Fruit fly (Drosophila melanogaster): ENCODE measurements around the gene CG16890.
A peak's percentile ranks its signal among the peaks of the same experiment; 100 is the strongest.

Gene CG16890

dm6 chr2L:13803032-13803661, 19.0 kb upstream of the CG16890 start, which contains the start of gene CAH1 (continued):
- TF ChIP-seq NfI (GFP tag; optimal IDR thresholded peaks at IDR 0.05) (no peak), vvl (GFP tag; IDR thresholded peaks at IDR 0.05) (peak; percentile 57; the same call in 1 of the 2 replicates), Spps (tag; optimal IDR thresholded peaks at IDR 0.05) (no peak), eyg (GFP tag; optimal IDR thresholded peaks at IDR 0.05) (no peak), inv (GFP tag; IDR thresholded peaks at IDR 0.05; ENCODE audit: partially characterized antibody) (no peak), CG9932 (GFP tag; IDR thresholded peaks at IDR 0.05) (0 out of 2 replicates have a peak, but pooled peaks have one; percentile 43), CG2129 (GFP tag; IDR thresholded peaks at IDR 0.05; ENCODE audit: partially characterized antibody) (no peak), CG8359 (GFP tag; optimal IDR thresholded peaks at IDR 0.05; ENCODE audit: borderline replicate concordance) (no peak), CG6272 (GFP tag; IDR thresholded peaks at IDR 0.05) (no peak), CG34376 (GFP tag; optimal IDR thresholded peaks at IDR 0.05) (no peak), Hr3 (GFP tag; optimal IDR thresholded peaks at IDR 0.05) (no peak), CG32532 (GFP tag; IDR thresholded peaks at IDR 0.05) (peak; percentile 19; the same call in 1 of the 2 replicates), CG15514 (GFP tag; optimal IDR thresholded peaks at IDR 0.05) (peak; percentile 21), Med (GFP tag) (peak; percentile 73), amos (GFP tag; IDR thresholded peaks at IDR 0.05; ENCODE audit: partially characterized antibody) (peak; percentile 19; the same call in 1 of the 2 replicates), crol (GFP tag; IDR thresholded peaks at IDR 0.05) (peak; percentile 92), Gsc (GFP tag; IDR thresholded peaks at IDR 0.05) (no peak), Hr78 (GFP tag; optimal IDR thresholded peaks at IDR 0.05) (peak in 1 of 2 experiments; percentile 96), CG10147 (GFP tag; optimal IDR thresholded peaks at IDR 0.05) (no peak), CG2875 (GFP tag; optimal IDR thresholded peaks at IDR 0.05) (no peak), TFAM (GFP tag; optimal IDR thresholded peaks at IDR 0.05) (no peak), D19B (GFP tag; optimal IDR thresholded peaks at IDR 0.05) (no peak), HLH4C (GFP tag; IDR thresholded peaks at IDR 0.05; ENCODE audit: partially characterized antibody) (no peak), Deaf1 (tag; optimal IDR thresholded peaks at IDR 0.05) (no peak), ase (GFP tag; IDR thresholded peaks at IDR 0.05) (no peak), bigmax (GFP tag; optimal IDR thresholded peaks at IDR 0.05) (no peak), rib (GFP tag; IDR thresholded peaks at IDR 0.05) (peak; percentile 54; the same call in 1 of the 2 replicates), odd (GFP tag; optimal IDR thresholded peaks at IDR 0.05) (no peak), CG6791 (GFP tag; IDR thresholded peaks at IDR 0.05; ENCODE audit: partially characterized antibody) (no peak), pan (optimal IDR thresholded peaks at IDR 0.05) (no peak), pan (GFP tag; optimal IDR thresholded peaks at IDR 0.05 in 1 of 2, IDR thresholded peaks at IDR 0.05 in 1 of 2) (peak in 1 of 2 experiments; percentile 40), CG12942 (GFP tag; optimal IDR thresholded peaks at IDR 0.05) (no peak), Ets65A (GFP tag) (peak; percentile 22), danr (GFP tag; IDR thresholded peaks at IDR 0.05) (no peak), CG12744 (GFP tag; optimal IDR thresholded peaks at IDR 0.05) (no peak), CG33213 (GFP tag; optimal IDR thresholded peaks at IDR 0.05) (no peak), CG12769 (tag; optimal IDR thresholded peaks at IDR 0.05) (peak; percentile 83), sens (GFP tag) (peak; percentile 47), wek (GFP tag; optimal IDR thresholded peaks at IDR 0.05) (no peak), cato (GFP tag; optimal IDR thresholded peaks at IDR 0.05; ENCODE audit: borderline replicate concordance) (no peak), org-1 (GFP tag; optimal IDR thresholded peaks at IDR 0.05) (no peak), Trl (optimal IDR thresholded peaks at IDR 0.05) (peak in 1 of 2 experiments; percentile 37), Trl (GFP tag; optimal IDR thresholded peaks at IDR 0.05) (no peak), stwl (tag; optimal IDR thresholded peaks at IDR 0.05) (no peak), Abd-B (GFP tag; optimal IDR thresholded peaks at IDR 0.05) (no peak), CG8290 (GFP tag; optimal IDR thresholded peaks at IDR 0.05) (no peak), CG8290 (tag; optimal IDR thresholded peaks at IDR 0.05) (peak in 1 of 2 experiments; percentile 42), CG6175 (GFP tag; IDR thresholded peaks at IDR 0.05) (0 out of 3 replicates have a peak, but pooled peaks have one; percentile 61), ftz-f1 (GFP tag; optimal IDR thresholded peaks at IDR 0.05) (peak; percentile 63), MESR4 (GFP tag; optimal IDR thresholded peaks at IDR 0.05) (no peak)
